Worm (Caenorhabditis elegans): ENCODE measurements around the gene ess-2.
A peak's percentile ranks its signal among the peaks of the same experiment; 100 is the strongest.

DNA sequence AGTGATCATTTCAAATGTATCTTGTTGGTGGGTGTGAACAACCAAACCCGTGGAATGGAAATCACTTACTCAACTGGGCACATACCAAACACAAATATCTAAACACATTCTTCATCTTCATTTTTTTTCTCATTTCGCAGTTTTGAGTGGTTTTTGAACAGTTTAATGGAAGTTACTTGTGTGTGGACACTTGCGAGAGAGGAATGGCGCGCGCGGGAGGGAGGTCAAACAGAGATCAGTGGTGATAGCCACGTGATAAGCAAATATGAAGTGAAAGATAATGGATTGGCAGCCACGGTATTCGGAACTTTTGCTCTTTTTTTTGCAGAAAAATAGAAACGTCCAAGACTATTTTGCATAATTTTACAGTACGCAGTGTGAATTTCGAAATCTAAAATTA, 30.4 kb upstream of the ess-2 start:
- TF ChIP-seq pqm-1 (tag; optimal IDR thresholded peaks at IDR 0.05) (no peak), skn-1 (tag; optimal IDR thresholded peaks at IDR 0.05) (no peak), elt-2 (tag; optimal IDR thresholded peaks at IDR 0.05) (no peak), unc-130 (tag; optimal IDR thresholded peaks at IDR 0.05) (no peak), nhr-77 (tag; optimal IDR thresholded peaks at IDR 0.05) (peak; percentile 54), lsy-2 (tag; optimal IDR thresholded peaks at IDR 0.05) (no peak), tlp-1 (tag; optimal IDR thresholded peaks at IDR 0.05) (no peak), unc-86 (tag; optimal IDR thresholded peaks at IDR 0.05) (no peak), ceh-63 (GFP tag; optimal IDR thresholded peaks at IDR 0.05) (no peak), snpc-4 (tag; optimal IDR thresholded peaks at IDR 0.05) (no peak), lin-14 (GFP tag; optimal IDR thresholded peaks at IDR 0.05) (no peak), mdl-1 (tag; optimal IDR thresholded peaks at IDR 0.05) (peak in 1 of 2 experiments; percentile 2)
